Worm (Caenorhabditis elegans) whole organism, early embryonic: ENCODE data around the gene Y53G8AR.9.

ENCODE experiments used
- F13C5.2 ChIP-seq: sonication (generic microtip); optimal IDR thresholded peaks from 2 replicates; lab custom pipeline; 2017; ENCODE audit warnings: mild to moderate bottlenecking, missing genetic modification characterization, inconsistent platforms, missing compliant biosample characterization
- aly-1 ChIP-seq: sonication (generic microtip); optimal IDR thresholded peaks from 2 replicates; lab custom pipeline; 2016; ENCODE audit warnings: missing genetic modification characterization, missing compliant biosample characterization
- ceh-13 ChIP-seq: fragments of 200-800 bp; sonication (Bioruptor generic); optimal IDR thresholded peaks from 2 replicates; lab custom pipeline; 2018; ENCODE audit warnings: mild to moderate bottlenecking, missing genetic modification characterization, missing compliant biosample characterization

ce11 chrIII:3294283-3294793, 26.7 kb downstream of the Y53G8AR.9 start, which contains the start of the genes Y53G8AR.8 and Y53G8AR.6:
- TF ChIP-seq ceh-13 (GFP tag; lab: Kevin White, UChicago): no peak
- no peak for TF ChIP-seq aly-1 (tag; lab: Kevin White, UChicago)
- no peak for TF ChIP-seq F13C5.2
